Worm (Caenorhabditis elegans) whole organism, early embryonic: Measurements from ENCODE around the gene C27H5.6.

Source experiments
- aly-1 ChIP-seq: sonication (generic microtip); optimal IDR thresholded peaks from 2 replicates; lab custom pipeline; 2016; ENCODE audit warnings: missing genetic modification characterization, missing compliant biosample characterization
- ama-1 ChIP-seq: fragments of 150-350 bp; optimal IDR thresholded peaks from 2 replicates; lab custom pipeline; 2014
- hmbx-1 ChIP-seq: sonication (generic microtip); optimal IDR thresholded peaks from 2 replicates; lab custom pipeline; 2016; ENCODE audit warnings: mild to moderate bottlenecking, missing genetic modification characterization, missing compliant biosample characterization
- scrt-1 ChIP-seq: fragments of 200-800 bp; sonication (Bioruptor generic); IDR thresholded peaks from 2 replicates; pipeline ENCODE4 v1.3.6; 2022; ENCODE audit warnings: missing genetic modification characterization, missing compliant biosample characterization

DNA sequence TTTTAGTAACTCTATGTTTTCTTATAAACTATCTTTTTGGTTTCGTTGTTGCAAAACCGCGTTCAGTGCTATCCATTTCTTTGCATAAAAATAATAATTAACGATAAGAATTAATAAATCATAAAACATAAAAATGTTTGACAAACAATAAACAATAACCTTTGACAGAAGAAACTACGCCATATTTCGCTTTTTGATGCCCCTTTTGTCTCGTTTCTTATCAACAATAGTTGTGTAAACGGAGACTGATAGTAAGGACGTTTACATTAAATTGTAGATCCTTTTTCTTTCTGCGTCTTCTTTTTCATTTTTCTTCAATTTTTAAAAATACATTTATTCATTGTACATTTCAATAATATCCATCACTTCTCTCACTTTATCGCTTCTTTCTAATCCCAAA lies 47.9 kb downstream of the C27H5.6 start:
- no peak for TF ChIP-seq aly-1 (tag; lab: Kevin White, UChicago)
- no peak for TF ChIP-seq ama-1 (lab: Kevin White, UChicago)
- TF ChIP-seq hmbx-1 (tag; lab: Kevin White, UChicago): no peak
- TF ChIP-seq scrt-1 (GFP tag; lab: Robert Waterston, UW): no peak
